Worm (Caenorhabditis elegans) whole organism, late embryonic: ENCODE measurements around the gene ugt-10.

Experiments used
- T23F11.4 ChIP-seq: fragments of 200-800 bp; sonication (Bioruptor generic); optimal IDR thresholded peaks from 2 replicates; lab custom pipeline; 2018; ENCODE audit warnings: mild to moderate bottlenecking, missing genetic modification characterization, missing compliant biosample characterization
- ceh-22 ChIP-seq: sonication (generic microtip); optimal IDR thresholded peaks from 2 replicates; lab custom pipeline; 2017; ENCODE audit warnings: missing biosample characterization, missing genetic modification characterization
- ceh-24 ChIP-seq: sonication (generic microtip); optimal IDR thresholded peaks from 2 replicates; lab custom pipeline; 2016; ENCODE audit warnings: mild to moderate bottlenecking, missing genetic modification characterization, missing compliant biosample characterization
- ceh-6 ChIP-seq: fragments of 200-800 bp; sonication (Bioruptor generic); optimal IDR thresholded peaks from 2 replicates; lab custom pipeline; 2018; ENCODE audit warnings: mild to moderate bottlenecking, missing genetic modification characterization, missing compliant biosample characterization
- eyg-1 ChIP-seq: sonication (generic microtip); optimal IDR thresholded peaks from 2 replicates; lab custom pipeline; 2016; ENCODE audit warnings: missing genotype, missing genetic modification characterization, missing compliant biosample characterization
- nhr-11 ChIP-seq: fragments of 150-350 bp; optimal IDR thresholded peaks from 2 replicates; lab custom pipeline; 2014; ENCODE audit warnings: missing biosample characterization, missing genetic modification characterization
- pax-1 ChIP-seq: fragments of 150-350 bp; optimal IDR thresholded peaks from 2 replicates; lab custom pipeline; 2014; ENCODE audit warnings: missing biosample characterization, missing genetic modification characterization
- pha-4 ChIP-seq: fragments of 150-350 bp; optimal IDR thresholded peaks from 2 replicates; lab custom pipeline; 2018; ENCODE audit warnings: missing biosample characterization, missing genetic modification reagents, missing genetic modification characterization
- pqm-1 ChIP-seq: sonication (generic microtip); optimal IDR thresholded peaks from 2 replicates; lab custom pipeline; 2016; ENCODE audit warnings: missing genetic modification characterization, missing compliant biosample characterization
- pros-1 ChIP-seq: fragments of 150-350 bp; optimal IDR thresholded peaks from 2 replicates; lab custom pipeline; 2014; ENCODE audit warnings: missing biosample characterization, missing genetic modification reagents, missing genetic modification characterization
- rnt-1 ChIP-seq: sonication (generic microtip); optimal IDR thresholded peaks from 2 replicates; lab custom pipeline; 2016; ENCODE audit warnings: missing genetic modification characterization, missing compliant biosample characterization
- unc-42 ChIP-seq: sonication (generic microtip); optimal IDR thresholded peaks from 2 replicates; lab custom pipeline; 2016; ENCODE audit warnings: missing genotype, missing genetic modification characterization, missing compliant biosample characterization
- unc-55 ChIP-seq: sonication (generic microtip); optimal IDR thresholded peaks from 2 replicates; lab custom pipeline; 2017; ENCODE audit warnings: missing biosample characterization, missing genetic modification reagents, missing genetic modification characterization

DNA sequence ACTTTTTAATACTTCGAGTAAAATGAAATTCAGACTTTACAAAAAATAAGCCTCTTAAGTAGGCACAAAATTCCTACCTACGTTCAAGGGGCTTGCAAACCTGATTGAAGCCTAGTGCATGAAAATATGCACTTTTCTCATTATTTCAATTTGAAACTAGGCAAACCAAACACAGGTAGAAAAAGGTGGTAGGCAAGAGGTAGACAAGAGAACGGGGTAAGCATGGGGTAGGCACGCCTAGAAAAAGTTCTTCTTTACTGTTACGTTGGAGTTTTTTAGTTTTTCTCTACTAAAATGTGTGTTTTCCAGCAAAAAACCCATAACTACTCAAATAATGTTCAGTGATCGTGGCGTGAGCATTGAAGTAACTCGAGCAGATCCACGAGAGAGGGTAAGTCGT lies 48.8 kb downstream of the ugt-10 start, which contains the start of gene nex-4:
- no peak for TF ChIP-seq T23F11.4 (GFP tag; lab: Kevin White, UChicago)
- no peak for TF ChIP-seq pqm-1
- no peak for TF ChIP-seq ceh-24 (tag; lab: Kevin White, UChicago)
- no peak for TF ChIP-seq pros-1 (tag; lab: Kevin White, UChicago)
- no peak for TF ChIP-seq ceh-6
- no peak for TF ChIP-seq nhr-11 (tag; lab: Kevin White, UChicago)
- TF ChIP-seq pha-4 (tag; lab: Kevin White, UChicago) = no peak
- no peak for TF ChIP-seq unc-55 (GFP tag; lab: Kevin White, UChicago)
- no peak for TF ChIP-seq ceh-22 (tag; lab: Kevin White, UChicago)
- no peak for TF ChIP-seq eyg-1
- TF ChIP-seq unc-42 = no peak
- no peak for TF ChIP-seq rnt-1 (tag; lab: Kevin White, UChicago)
- TF ChIP-seq pax-1 = no peak
